Fruit fly (Drosophila melanogaster) whole organism, prepupa: ENCODE measurements around the gene Chc.

Source experiments
- Blimp-1 ChIP-seq: fragments of 200-800 bp; sonication (Bioruptor generic); optimal IDR thresholded peaks from 3 replicates; lab custom pipeline; 2017; ENCODE audit warnings: missing biosample characterization, missing genetic modification characterization, mild to moderate bottlenecking, moderate library complexity, missing genetic modification reagents
- CG4318 ChIP-seq: fragments of 200-800 bp; sonication (Bioruptor generic); optimal IDR thresholded peaks from 3 replicates; lab custom pipeline; 2017; ENCODE audit warnings: missing biosample characterization, mild to moderate bottlenecking, missing genetic modification characterization
- CG6163 ChIP-seq: fragments of 200-800 bp; sonication (Bioruptor generic); IDR thresholded peaks from 3 replicates; pipeline ENCODE4 v1.3.6; 2022; ENCODE audit warnings: missing biosample characterization, missing genetic modification characterization
- CG6276 ChIP-seq: fragments of 200-800 bp; sonication (Bioruptor generic); optimal IDR thresholded peaks from 2 replicates; lab custom pipeline; 2017; ENCODE audit warnings: missing biosample characterization, mild to moderate bottlenecking, missing genetic modification characterization
- CG6854 ChIP-seq: fragments of 200-800 bp; sonication (Bioruptor generic); optimal IDR thresholded peaks from 2 replicates; lab custom pipeline; 2017; ENCODE audit warnings: missing biosample characterization, mild to moderate bottlenecking, missing genetic modification characterization
- CG8632 ChIP-seq: fragments of 200-800 bp; sonication (Bioruptor generic); optimal IDR thresholded peaks from 3 replicates; lab custom pipeline; 2016; ENCODE audit warnings: missing biosample characterization, missing genetic modification characterization
- CG9139 ChIP-seq: fragments of 200-800 bp; sonication (Bioruptor generic); optimal IDR thresholded peaks from 3 replicates; lab custom pipeline; 2017; ENCODE audit warnings: missing biosample characterization, mild to moderate bottlenecking, missing genetic modification characterization
- Eip93F ChIP-seq: fragments of 200-800 bp; sonication (Bioruptor generic); optimal IDR thresholded peaks from 2 replicates; lab custom pipeline; 2016; ENCODE audit warnings: missing biosample characterization, mild to moderate bottlenecking, missing genetic modification characterization
- Ets21C ChIP-seq: fragments of 200-800 bp; sonication (Bioruptor generic); optimal IDR thresholded peaks from 3 replicates; lab custom pipeline; 2016; ENCODE audit warnings: missing biosample characterization, missing genetic modification characterization
- Gug ChIP-seq: fragments of 200-800 bp; sonication (Bioruptor generic); IDR thresholded peaks from 2 replicates; pipeline ENCODE4 v1.3.6; 2022; ENCODE audit warnings: missing biosample characterization, missing genetic modification characterization
- OdsH ChIP-seq: fragments of 200-800 bp; sonication (Bioruptor generic); optimal IDR thresholded peaks from 3 replicates; lab custom pipeline; 2016; ENCODE audit warnings: missing biosample characterization, missing genetic modification characterization
- Sox15 ChIP-seq: fragments of 200-800 bp; sonication (Bioruptor generic); optimal IDR thresholded peaks from 3 replicates; lab custom pipeline; 2016; ENCODE audit warnings: missing biosample characterization, missing genetic modification characterization
- cyc ChIP-seq: fragments of 200-800 bp; sonication (Bioruptor generic); optimal IDR thresholded peaks from 3 replicates; lab custom pipeline; 2016; ENCODE audit warnings: missing biosample characterization, missing genetic modification characterization
- net ChIP-seq: fragments of 200-800 bp; sonication (Bioruptor generic); optimal IDR thresholded peaks from 3 replicates; lab custom pipeline; 2016; ENCODE audit warnings: missing biosample characterization, missing genetic modification characterization

dm6 chrX:15802880-15803650 lies 32.2 kb downstream of the Chc start:
- TF ChIP-seq CG8632 (GFP tag; lab: Kevin White, UChicago) (peak; percentile 14), Sox15 (GFP tag; lab: Kevin White, UChicago) (no peak), cyc (GFP tag; lab: Kevin White, UChicago) (no peak), CG6276 (GFP tag; lab: Kevin White, UChicago) (peak; percentile 26), CG9139 (GFP tag; lab: Kevin White, UChicago) (no peak), CG6163 (GFP tag; lab: Robert Waterston, UW) (peak; percentile 17; the same call in 1 of the 3 replicates), OdsH (peak; percentile 23), Gug (no peak), Ets21C (no peak), Eip93F (GFP tag; lab: Kevin White, UChicago) (no peak), CG4318 (GFP tag; lab: Kevin White, UChicago) (no peak), CG6854 (no peak), net (GFP tag; lab: Kevin White, UChicago) (no peak), Blimp-1 (GFP tag; lab: Kevin White, UChicago) (no peak)
